Fruit fly (Drosophila melanogaster) ovary, adult (tissue): ENCODE measurements around the gene eg.

Experiments
- CG17801 ChIP-seq: fragments of 200-800 bp; optimal IDR thresholded peaks from 2 replicates; lab custom pipeline; 2019; ENCODE audit warnings: missing biosample characterization, mild to moderate bottlenecking, missing genetic modification characterization, moderate library complexity; ENCODE audit not compliant: partially characterized antibody

The eg gene

DNA sequence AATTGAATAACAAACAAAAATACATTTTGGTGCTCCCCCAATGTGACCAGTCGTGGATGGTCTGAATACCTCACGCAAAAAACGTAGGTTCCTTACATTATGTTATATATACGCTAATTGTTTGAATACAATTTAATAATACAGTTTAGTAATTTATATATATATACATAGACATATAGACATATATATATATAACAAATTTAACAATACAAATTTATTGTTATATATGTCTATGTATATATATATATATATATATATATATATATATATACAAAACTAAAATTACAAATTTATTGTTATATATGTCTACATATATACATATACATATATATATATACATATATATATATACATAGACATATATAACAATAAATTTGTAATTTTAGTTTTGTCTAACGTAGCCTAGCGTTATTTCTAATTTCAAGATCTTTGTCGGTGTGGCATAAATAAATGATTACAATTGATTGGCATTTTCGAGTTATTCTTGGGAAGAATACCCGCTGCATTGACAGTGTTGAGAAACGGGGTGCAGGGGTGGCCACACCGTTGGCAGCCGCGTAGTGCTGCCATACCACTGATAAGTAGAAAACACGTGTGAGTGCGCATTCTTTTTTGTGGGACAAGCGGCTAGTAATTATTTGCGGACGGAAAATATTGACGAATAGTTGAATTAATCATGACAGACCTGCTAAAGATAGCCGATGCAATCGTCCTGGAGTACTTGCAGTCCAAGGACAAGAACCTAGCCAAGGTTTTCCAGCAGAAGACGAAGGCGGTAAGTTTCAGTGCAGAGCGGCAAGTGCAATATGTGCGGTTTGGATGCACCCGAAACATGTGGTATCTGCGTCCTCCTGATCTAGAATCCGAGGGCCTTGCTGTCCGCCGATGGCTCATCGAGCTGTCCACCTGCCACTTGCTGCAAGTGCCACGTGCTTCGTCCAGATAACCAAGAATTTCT lies 24.0 kb downstream of the eg start, which contains the start of the genes CG7148 and Nopp140:
CG7148 (minus strand) TSS at position 51 of the 958 bp plus-strand sequence.
Nopp140 (plus strand) TSS at position 572 of the 958 bp plus-strand sequence.
- peak; percentile 61 for TF ChIP-seq CG17801 (GFP tag; lab: Kevin White, UChicago)

DNA sequence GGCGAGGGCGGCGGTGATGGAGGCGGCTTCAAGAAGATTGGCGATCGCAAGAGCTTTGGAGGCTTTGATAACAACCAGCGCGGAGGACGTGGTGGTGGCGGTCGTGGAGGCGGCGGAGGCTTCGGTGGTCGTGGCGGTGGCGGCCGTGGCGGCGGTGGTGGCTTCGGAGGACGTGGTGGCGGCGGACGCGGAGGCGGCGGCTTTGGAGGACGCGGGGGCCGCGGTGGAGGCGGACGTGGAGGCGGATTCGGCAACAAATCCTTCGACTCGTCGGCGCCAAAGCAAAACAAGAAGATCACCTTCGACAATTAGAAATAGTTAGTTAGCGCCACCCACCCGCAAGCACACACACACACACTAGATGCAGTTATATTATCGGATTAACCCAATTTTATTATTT lies 27.1 kb downstream of the eg start:
- no peak for TF ChIP-seq CG17801 (GFP tag; lab: Kevin White, UChicago)

DNA sequence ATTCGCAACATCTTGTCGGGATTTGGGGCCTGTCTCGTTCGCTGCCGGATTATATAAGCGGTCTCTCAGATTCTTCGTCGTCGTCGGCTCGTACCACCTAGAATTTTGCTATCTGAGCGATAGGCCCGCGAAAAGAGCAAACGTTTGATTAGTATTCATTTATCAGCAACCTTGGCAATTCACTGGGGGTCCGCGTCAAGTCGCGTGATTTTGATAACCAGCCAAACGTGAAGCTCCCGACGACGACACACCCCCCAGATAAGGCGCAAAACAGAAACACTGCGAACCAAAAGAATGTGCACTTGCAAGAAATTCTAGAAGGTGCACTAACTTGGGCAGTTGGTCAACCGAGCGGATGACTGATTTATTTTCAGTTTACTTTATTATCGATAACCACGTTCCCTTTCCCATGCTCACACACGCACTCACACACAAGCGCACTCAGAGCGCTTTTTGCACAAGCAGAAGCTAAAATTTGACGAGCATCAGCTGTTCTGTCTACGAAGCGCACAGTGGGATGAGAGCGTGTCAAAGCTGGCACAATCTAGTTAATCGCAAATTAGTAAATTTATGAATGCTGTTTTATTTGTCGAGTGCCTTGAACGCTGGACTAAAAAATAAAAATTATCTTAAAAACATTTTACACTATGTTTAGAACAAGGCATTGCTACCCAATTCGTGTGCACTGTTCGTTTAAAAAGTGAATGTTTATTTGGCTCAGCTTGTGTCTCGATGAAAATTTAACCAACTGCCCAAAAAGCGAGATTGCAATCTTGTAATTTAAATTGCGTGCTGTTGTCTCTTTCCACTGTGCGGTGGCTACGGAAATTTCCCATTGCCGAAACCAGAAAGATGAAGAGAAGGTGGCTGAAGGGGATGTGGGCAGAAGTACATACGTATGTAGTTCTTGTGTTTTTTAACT lies 31.5 kb downstream of the eg start:
- peak; percentile 90 for TF ChIP-seq CG17801 (GFP tag; lab: Kevin White, UChicago)

DNA sequence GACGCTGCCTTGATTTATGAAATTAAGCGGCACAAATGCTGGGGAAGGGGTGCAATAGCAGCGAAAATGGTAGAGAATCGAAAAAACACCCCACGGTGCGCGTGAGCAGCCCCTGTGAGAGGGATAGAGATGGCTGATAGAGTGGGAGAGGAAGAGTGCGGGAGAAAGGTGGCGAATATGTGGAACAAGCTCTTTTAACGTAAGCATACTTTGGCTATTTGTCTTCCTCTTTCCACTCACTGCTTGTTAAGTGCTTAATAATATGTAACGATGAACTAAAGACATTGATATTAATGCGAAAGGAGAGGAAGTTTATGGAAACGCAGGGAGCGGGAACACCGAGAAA lies 32.1 kb downstream of the eg start:
- TF ChIP-seq CG17801 (GFP tag; lab: Kevin White, UChicago): no peak

DNA sequence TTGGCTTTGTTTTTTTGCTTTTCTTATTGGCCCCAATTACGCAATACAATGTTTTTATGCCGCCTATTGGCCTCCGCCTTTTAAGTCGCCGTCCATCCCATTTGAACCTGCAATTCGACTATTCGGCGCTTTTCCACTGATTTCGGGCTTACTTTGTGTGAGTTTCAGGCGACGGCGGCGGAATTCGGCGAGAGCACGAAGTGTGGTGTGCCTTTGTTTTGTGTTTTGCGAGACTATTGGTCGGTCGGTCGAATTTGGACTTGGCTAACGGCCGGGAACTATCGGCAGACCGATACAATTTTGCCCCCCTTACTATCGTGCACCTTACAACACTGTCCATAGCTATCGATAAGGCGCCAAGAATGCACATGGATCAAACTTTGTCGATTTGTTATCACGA lies 32.6 kb downstream of the eg start, which contains the start of gene P5CDh1:
P5CDh1 (minus strand) TSS at position 278 of the 400 bp plus-strand sequence.
- peak; percentile 44 for TF ChIP-seq CG17801 (GFP tag; lab: Kevin White, UChicago)

DNA sequence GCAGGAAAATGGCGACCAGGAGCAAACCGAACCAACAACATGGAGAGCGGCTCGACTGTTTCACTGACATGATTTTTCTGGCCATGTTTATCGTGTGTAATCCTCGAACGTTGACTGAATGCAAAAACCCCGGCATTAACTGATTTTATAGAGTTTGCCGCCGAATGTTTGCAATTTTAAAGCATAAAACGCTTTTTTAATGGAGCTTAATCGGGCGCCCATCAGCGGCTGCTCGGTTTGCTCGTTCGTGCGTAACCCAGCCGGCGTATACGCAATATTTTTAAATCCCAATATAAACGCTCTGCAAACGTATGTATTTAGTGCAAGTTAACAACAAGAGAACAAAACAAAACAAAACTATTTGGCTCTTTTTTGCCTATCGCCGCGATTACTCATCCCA lies 33.8 kb downstream of the eg start, which contains the start of gene CG14563:
CG14563 (minus strand) TSS at position 101 of the 400 bp plus-strand sequence.
- TF ChIP-seq CG17801 (GFP tag; lab: Kevin White, UChicago): no peak

DNA sequence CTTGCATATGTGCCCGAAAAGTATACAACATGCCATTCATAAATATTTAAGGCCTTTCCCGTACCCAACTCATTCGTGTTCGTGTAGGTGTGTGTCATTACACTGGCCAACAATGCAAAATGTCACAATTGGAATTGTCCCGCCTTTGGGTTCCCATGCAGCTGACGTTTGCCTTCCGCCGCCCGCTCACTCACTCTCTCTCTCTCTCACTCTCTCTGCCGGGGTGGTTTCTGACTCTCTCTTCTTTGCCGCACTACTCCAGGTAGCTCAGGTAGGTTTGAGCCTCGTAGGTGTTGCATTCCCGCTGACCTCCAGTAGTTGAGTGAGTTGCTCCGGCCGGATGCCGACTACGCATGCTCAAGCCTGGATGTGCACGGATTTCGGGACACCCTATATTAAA lies 34.8 kb downstream of the eg start:
- no peak for TF ChIP-seq CG17801 (GFP tag; lab: Kevin White, UChicago)

DNA sequence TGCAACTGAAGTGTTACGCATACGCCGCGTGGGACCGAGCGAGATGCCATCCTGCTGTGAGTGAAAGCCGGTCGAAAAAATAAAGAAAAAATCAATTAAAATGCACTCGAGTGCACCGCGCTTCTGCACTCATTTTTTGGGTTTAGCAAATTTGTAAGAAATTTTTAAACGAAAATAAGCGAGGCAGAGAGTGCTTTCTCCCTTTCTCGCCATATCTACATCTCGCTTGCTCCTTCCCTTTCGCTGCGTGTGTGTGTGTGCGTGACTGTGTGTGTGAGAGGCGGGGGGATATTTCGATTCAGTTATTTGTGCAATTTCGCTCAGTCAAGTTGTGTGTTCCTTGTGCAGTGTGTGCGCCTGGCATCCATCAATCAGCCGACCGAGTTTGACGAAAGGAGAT lies 36.0 kb downstream of the eg start, which contains the start of gene mub:
mub (plus strand) TSS at position 301 of the 400 bp plus-strand sequence.
- no peak for TF ChIP-seq CG17801 (GFP tag; lab: Kevin White, UChicago)

DNA sequence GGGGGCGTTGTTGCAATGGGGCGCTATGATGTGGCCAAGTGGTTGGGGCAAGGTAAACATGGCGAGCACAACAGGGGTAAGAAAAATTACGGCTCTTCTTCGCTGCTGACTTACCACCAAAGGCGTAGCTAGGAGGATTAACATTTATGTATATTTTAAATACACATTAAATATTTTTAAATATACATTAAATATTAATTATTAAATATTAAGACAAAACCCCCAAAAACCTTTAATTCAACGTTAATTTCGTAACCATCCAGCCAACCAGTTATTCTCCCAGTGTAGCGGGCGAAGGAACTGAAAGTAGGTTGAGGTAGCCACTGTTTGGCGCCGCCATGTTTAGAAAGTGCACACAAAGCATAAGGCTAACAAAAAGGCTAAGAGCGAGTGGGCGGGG lies 38.1 kb downstream of the eg start:
- no peak for TF ChIP-seq CG17801 (GFP tag; lab: Kevin White, UChicago)

DNA sequence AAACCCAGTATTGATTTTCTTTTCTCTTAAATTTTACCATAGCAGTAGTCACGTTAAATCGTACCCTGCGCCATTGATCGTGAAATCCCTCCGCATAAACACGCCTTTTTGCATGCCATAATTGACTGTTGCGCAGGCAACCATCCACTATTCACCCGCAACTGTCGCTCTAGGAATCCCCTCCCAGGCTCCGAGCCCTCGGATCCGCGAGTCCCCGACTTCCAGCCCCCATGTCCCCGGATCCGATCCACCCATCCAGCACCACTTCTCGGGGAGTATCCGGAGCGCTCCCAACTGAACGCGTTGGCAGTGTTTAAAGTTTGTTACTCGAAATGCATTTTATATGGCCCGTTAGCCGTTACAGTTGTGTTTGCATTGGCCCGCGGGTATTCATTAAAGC lies 39.8 kb downstream of the eg start:
- no peak for TF ChIP-seq CG17801 (GFP tag; lab: Kevin White, UChicago)

DNA sequence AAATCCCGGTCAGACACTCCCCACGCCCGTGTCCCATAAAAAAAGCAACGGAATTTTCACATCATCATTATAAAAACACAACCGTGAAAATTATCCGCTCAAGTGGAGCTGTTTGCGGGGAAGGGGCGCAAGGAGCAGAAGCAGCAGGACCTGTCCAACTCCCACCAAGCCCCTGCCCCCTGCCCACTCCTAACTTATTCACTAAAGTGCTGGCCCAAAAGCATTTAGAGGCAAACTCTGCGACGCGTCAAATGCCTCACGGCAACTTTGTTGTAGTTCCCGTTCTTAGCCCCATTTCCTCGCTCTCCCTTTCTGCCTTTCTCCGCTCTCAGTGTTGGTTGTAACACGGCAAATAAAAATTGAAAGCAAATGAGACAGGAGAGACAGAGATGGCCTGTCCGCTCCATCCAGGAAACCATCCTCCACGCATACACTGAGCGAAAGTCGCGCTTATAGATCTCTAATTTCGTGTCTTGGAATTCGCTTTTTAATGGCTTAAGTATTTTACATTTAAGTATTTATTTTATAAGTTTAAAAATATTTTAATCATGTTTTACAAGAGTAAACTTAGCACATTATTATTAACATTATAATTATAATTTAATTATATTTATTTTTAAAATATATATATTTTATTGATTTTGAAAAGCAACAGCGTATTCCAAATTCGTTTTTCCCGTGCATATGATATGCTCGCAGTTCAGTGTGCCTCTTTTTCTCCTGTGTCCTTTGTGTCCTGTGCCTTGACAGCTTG lies 51.0 kb downstream of the eg start:
- no peak for TF ChIP-seq CG17801 (GFP tag; lab: Kevin White, UChicago)
